Fruit fly (Drosophila melanogaster): ENCODE results near the gene CG7514.

Gene CG7514

dm6 chr3L:4647976-4648375 is 40.6 kb downstream of the CG7514 start, which contains the start of gene TTLL1B:
Gene TTLL1B, plus strand, starts transcription at chr3L:4648276.
- no peak for TF ChIP-seq Eip93F (GFP tag; optimal IDR thresholded peaks at IDR 0.05)
- no peak for TF ChIP-seq CG6854 (GFP tag; optimal IDR thresholded peaks at IDR 0.05)
- no peak for TF ChIP-seq dsx (GFP tag; optimal IDR thresholded peaks at IDR 0.05; ENCODE audit: poor library complexity, severe bottlenecking)
- TF ChIP-seq CG6276 (GFP tag; optimal IDR thresholded peaks at IDR 0.05): no peak
- TF ChIP-seq CG11294 (GFP tag; IDR thresholded peaks at IDR 0.05): no peak
- TF ChIP-seq Hr39 (GFP tag; optimal IDR thresholded peaks at IDR 0.05): no peak
- TF ChIP-seq Eip78C (GFP tag): no peak
- TF ChIP-seq achi (GFP tag; optimal IDR thresholded peaks at IDR 0.05): no peak

All from whole organism, prepupa.